Worm (Caenorhabditis elegans): ENCODE measurements around the gene rpl-32.

DNA sequence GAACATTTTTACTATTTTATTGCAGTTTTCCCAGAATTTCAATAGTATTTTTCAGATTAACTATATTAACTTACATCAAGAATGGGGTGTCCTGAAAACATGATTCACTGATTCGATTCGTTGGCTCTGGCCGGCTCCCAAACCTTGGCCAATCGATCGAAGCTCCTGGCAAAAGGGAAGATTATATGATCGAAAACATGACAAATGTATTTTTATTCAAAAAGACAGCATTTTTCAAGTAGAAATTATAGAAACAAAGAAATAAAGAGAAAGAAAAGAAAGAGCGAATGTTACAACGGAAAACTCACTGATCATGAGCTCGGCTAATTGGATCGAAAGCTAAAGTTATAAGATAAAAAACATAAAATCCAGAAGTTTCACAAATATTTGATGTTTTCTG lies 13.9 kb upstream of the rpl-32 start, which contains the start of gene T24B8.4:
- no peak for TF ChIP-seq nhr-41 (GFP tag; IDR thresholded peaks at IDR 0.05)
- TF ChIP-seq ZK337.2 (GFP tag; IDR thresholded peaks at IDR 0.05), result no peak
- no peak for TF ChIP-seq nhr-11 (tag; optimal IDR thresholded peaks at IDR 0.05)
- no peak for TF ChIP-seq pha-4 (GFP tag; IDR thresholded peaks at IDR 0.05)
- no peak for TF ChIP-seq pha-4 (tag; optimal IDR thresholded peaks at IDR 0.05)
- TF ChIP-seq zag-1 (tag; optimal IDR thresholded peaks at IDR 0.05), result no peak
- TF ChIP-seq ama-1 (optimal IDR thresholded peaks at IDR 0.05), result no peak
- TF ChIP-seq ceh-82 (tag; optimal IDR thresholded peaks at IDR 0.05), result no peak
- TF ChIP-seq aly-2 (tag; optimal IDR thresholded peaks at IDR 0.05), result no peak
- TF ChIP-seq jun-1 (tag; optimal IDR thresholded peaks at IDR 0.05), result no peak
- TF ChIP-seq php-3 (GFP tag; IDR thresholded peaks at IDR 0.05), result no peak
- TF ChIP-seq cey-2 (tag; optimal IDR thresholded peaks at IDR 0.05; ENCODE audit: borderline replicate concordance, insufficient read depth), result no peak
- no peak for TF ChIP-seq F49E8.2 (tag; optimal IDR thresholded peaks at IDR 0.05; ENCODE audit: borderline replicate concordance)
- no peak for TF ChIP-seq egl-43 (GFP tag; IDR thresholded peaks at IDR 0.05)
- TF ChIP-seq unc-62 (GFP tag; optimal IDR thresholded peaks at IDR 0.05 in 1 of 2), result no peak
- TF ChIP-seq unc-62 (tag; optimal IDR thresholded peaks at IDR 0.05), result no peak

All from whole organism, L4 larva.